Fruit fly (Drosophila melanogaster): ENCODE measurements around the gene Qsox4.

DNA sequence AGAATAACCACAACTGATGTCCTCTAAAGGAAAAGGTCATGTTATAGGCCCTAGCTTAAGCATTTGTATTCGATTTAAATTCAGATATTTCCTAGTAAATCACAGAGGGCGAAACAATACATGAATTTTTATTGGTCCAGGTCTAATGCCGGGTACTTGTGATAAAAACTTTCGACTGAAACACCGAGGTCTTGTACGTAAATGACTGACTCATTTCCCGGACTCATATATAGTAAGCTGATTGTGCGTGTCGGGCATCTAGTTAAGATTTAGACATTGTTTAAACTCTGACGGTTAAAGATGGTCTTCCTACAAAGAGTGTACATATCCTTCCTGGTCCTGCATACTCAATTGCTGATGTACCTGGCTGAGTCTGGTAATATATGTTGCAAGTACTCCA lies 20.4 kb upstream of the Qsox4 start, which contains the start of gene CG16710:
- TF ChIP-seq dm (GFP tag; optimal IDR thresholded peaks at IDR 0.05) (no peak), pita (GFP tag; optimal IDR thresholded peaks at IDR 0.05) (no peak)

Measured in whole organism, embryonic.